Fruit fly (Drosophila melanogaster) whole organism, embryonic: ENCODE data around the gene kkv.
A peak's percentile ranks its signal among the peaks of the same experiment; 100 is the strongest.

ENCODE experiments used
- Atf3 ChIP-seq: fragments of 200-800 bp; sonication (Bioruptor generic); optimal IDR thresholded peaks from 3 replicates; lab custom pipeline; 2016; ENCODE audit warnings: missing biosample characterization, missing genetic modification characterization
- Atf6 ChIP-seq: fragments of 200-800 bp; sonication (Bioruptor generic); IDR thresholded peaks from 2 replicates; pipeline ENCODE4 v1.3.6; 2022; ENCODE audit warnings: missing biosample characterization, missing genetic modification characterization
- BtbVII ChIP-seq: fragments of 200-800 bp; sonication (Bioruptor generic); optimal IDR thresholded peaks from 3 replicates; lab custom pipeline; 2017; ENCODE audit warnings: missing biosample characterization, mild to moderate bottlenecking, missing genetic modification characterization
- CG10321 ChIP-seq: fragments of 200-800 bp; sonication (Bioruptor generic); IDR thresholded peaks from 2 replicates; pipeline ENCODE4 v1.3.6; 2022; ENCODE audit warnings: missing biosample characterization, missing genetic modification characterization
- CG11085 ChIP-seq: fragments of 200-800 bp; sonication (Bioruptor generic); IDR thresholded peaks from 2 replicates; pipeline ENCODE4 v1.3.6; 2022; ENCODE audit warnings: missing biosample characterization, missing genetic modification characterization
- CG11093 ChIP-seq: fragments of 200-800 bp; sonication (Bioruptor generic); IDR thresholded peaks from 3 replicates; pipeline ENCODE4 v1.3.6; 2022; ENCODE audit warnings: missing biosample characterization, missing genetic modification characterization
- CG11560 ChIP-seq: fragments of 200-800 bp; sonication (Bioruptor generic); IDR thresholded peaks from 3 replicates; pipeline ENCODE4 v1.3.6; 2022; ENCODE audit warnings: missing biosample characterization, missing genetic modification characterization
- CG12104 ChIP-seq: fragments of 200-800 bp; sonication (Bioruptor generic); optimal IDR thresholded peaks from 3 replicates; lab custom pipeline; 2016; ENCODE audit warnings: missing biosample characterization, missing genetic modification characterization
- CG12236 ChIP-seq: fragments of 200-800 bp; sonication (Bioruptor generic); optimal IDR thresholded peaks from 2 replicates; lab custom pipeline; 2016; ENCODE audit warnings: missing biosample characterization, missing genetic modification characterization
- CG12942 ChIP-seq: fragments of 200-800 bp; sonication (Bioruptor generic); optimal IDR thresholded peaks from 3 replicates; lab custom pipeline; 2016; ENCODE audit warnings: missing biosample characterization, missing genetic modification characterization
- CG14441 ChIP-seq: fragments of 200-800 bp; sonication (Bioruptor generic); IDR thresholded peaks from 2 replicates; pipeline ENCODE4 v1.3.6; 2022; ENCODE audit warnings: missing biosample characterization, missing genetic modification characterization
- CG15011 ChIP-seq: fragments of 200-800 bp; sonication (Bioruptor generic); optimal IDR thresholded peaks from 3 replicates; lab custom pipeline; 2018; ENCODE audit warnings: missing biosample characterization, mild to moderate bottlenecking, missing genetic modification characterization
- CG1603 ChIP-seq: fragments of 200-800 bp; sonication (Bioruptor generic); optimal IDR thresholded peaks from 2 replicates; lab custom pipeline; 2019; ENCODE audit warnings: missing biosample characterization, mild to moderate bottlenecking, missing genetic modification characterization, moderate library complexity
- CG2129 ChIP-seq: fragments of 200-800 bp; sonication (Bioruptor generic); IDR thresholded peaks from 2 replicates; pipeline ENCODE4 v1.3.6; 2022; ENCODE audit warnings: missing biosample characterization, missing genetic modification characterization; ENCODE audit not compliant: partially characterized antibody
- CG34422 ChIP-seq: fragments of 200-800 bp; sonication (Bioruptor generic); IDR thresholded peaks from 3 replicates; pipeline ENCODE4 v1.3.6; 2022; ENCODE audit warnings: missing biosample characterization, missing genetic modification characterization
- CG4707 ChIP-seq: fragments of 200-800 bp; sonication (Bioruptor generic); optimal IDR thresholded peaks from 2 replicates; lab custom pipeline; 2018; ENCODE audit warnings: missing biosample characterization, mild to moderate bottlenecking, missing genetic modification characterization, moderate library complexity
- CG4854 ChIP-seq: fragments of 200-800 bp; sonication (Bioruptor generic); optimal IDR thresholded peaks from 2 replicates; lab custom pipeline; 2016; ENCODE audit warnings: missing biosample characterization, missing genetic modification characterization, inconsistent platforms
- CG5953 ChIP-seq: fragments of 200-800 bp; sonication (Bioruptor generic); IDR thresholded peaks from 2 replicates; pipeline ENCODE4 v1.3.6; 2022; ENCODE audit warnings: missing biosample characterization, missing genetic modification characterization
- CG6254 ChIP-seq: fragments of 200-800 bp; sonication (Bioruptor generic); optimal IDR thresholded peaks from 3 replicates; lab custom pipeline; 2017; ENCODE audit warnings: mild to moderate bottlenecking, missing biosample characterization, missing genetic modification reagents, missing genetic modification characterization
- CG7987 ChIP-seq: fragments of 200-800 bp; sonication (Bioruptor generic); optimal IDR thresholded peaks from 2 replicates; lab custom pipeline; 2018; ENCODE audit warnings: missing biosample characterization, mild to moderate bottlenecking, missing genetic modification characterization, moderate library complexity
- CG8281 ChIP-seq: fragments of 200-800 bp; sonication (Bioruptor generic); optimal IDR thresholded peaks from 2 replicates; lab custom pipeline; 2018; ENCODE audit warnings: missing biosample characterization, mild to moderate bottlenecking, missing genetic modification characterization, moderate library complexity
- Drgx ChIP-seq: fragments of 200-800 bp; sonication (Bioruptor generic); IDR thresholded peaks from 2 replicates; pipeline ENCODE4 v1.3.6; 2022; ENCODE audit warnings: missing biosample characterization, missing genetic modification characterization
- Fer1 ChIP-seq: fragments of 200-800 bp; sonication (Bioruptor generic); optimal IDR thresholded peaks from 2 replicates; lab custom pipeline; 2017; ENCODE audit warnings: missing biosample characterization, mild to moderate bottlenecking, missing genetic modification characterization
- Fer2 ChIP-seq: fragments of 200-800 bp; sonication (Bioruptor generic); optimal IDR thresholded peaks from 2 replicates; lab custom pipeline; 2018; ENCODE audit warnings: missing biosample characterization, mild to moderate bottlenecking, missing genetic modification characterization, moderate library complexity
- Gsc ChIP-seq: fragments of 200-800 bp; sonication (Bioruptor generic); IDR thresholded peaks from 2 replicates; pipeline ENCODE4 v1.3.6; 2022; ENCODE audit warnings: missing biosample characterization, missing genetic modification characterization
- HmgD ChIP-seq: fragments of 200-800 bp; sonication (Bioruptor generic); optimal IDR thresholded peaks from 3 replicates; lab custom pipeline; 2016; ENCODE audit warnings: missing biosample characterization, missing genetic modification characterization
- Hr39 ChIP-seq: fragments of >200 bp; optimal IDR thresholded peaks from 2 replicates; lab custom pipeline; 2017
- MBD-R2 ChIP-seq: fragments of 200-800 bp; sonication (Bioruptor generic); IDR thresholded peaks from 2 replicates; pipeline ENCODE4 v1.3.6; 2022; ENCODE audit warnings: missing biosample characterization, missing genetic modification characterization
- NfI ChIP-seq: fragments of 200-800 bp; sonication (Bioruptor generic); optimal IDR thresholded peaks from 3 replicates; lab custom pipeline; 2018; ENCODE audit warnings: missing biosample characterization, mild to moderate bottlenecking, missing genetic modification characterization, moderate library complexity
- Opbp ChIP-seq: fragments of 200-800 bp; sonication (Bioruptor generic); IDR thresholded peaks from 3 replicates; pipeline ENCODE4 v1.3.6; 2022; ENCODE audit warnings: missing biosample characterization, missing genetic modification characterization; ENCODE audit not compliant: partially characterized antibody
- Scr ChIP-seq: fragments of 200-800 bp; sonication (Bioruptor generic); IDR thresholded peaks from 2 replicates; pipeline ENCODE4 v1.3.6; 2022; ENCODE audit warnings: missing biosample characterization, missing genetic modification characterization; ENCODE audit not compliant: partially characterized antibody
- Sin3A ChIP-seq: fragments of >200 bp; optimal IDR thresholded peaks from 2 replicates; lab custom pipeline; 2018
- Sox102F ChIP-seq: fragments of 200-800 bp; sonication (Bioruptor generic); optimal IDR thresholded peaks from 2 replicates; lab custom pipeline; 2018; ENCODE audit warnings: missing biosample characterization, mild to moderate bottlenecking, missing genetic modification characterization, moderate library complexity
- Ssrp ChIP-seq: fragments of 200-800 bp; sonication (Bioruptor generic); optimal IDR thresholded peaks from 2 replicates; lab custom pipeline; 2018; ENCODE audit warnings: missing biosample characterization, mild to moderate bottlenecking, missing genetic modification characterization, moderate library complexity
- Taf1 ChIP-seq: fragments of 200-800 bp; sonication (Bioruptor generic); IDR thresholded peaks from 2 replicates; pipeline ENCODE4 v1.3.6; 2022; ENCODE audit warnings: missing biosample characterization, missing genetic modification characterization
- Vsx1 ChIP-seq: fragments of 200-800 bp; sonication (Bioruptor generic); optimal IDR thresholded peaks from 2 replicates; lab custom pipeline; 2017; ENCODE audit warnings: missing biosample characterization, mild to moderate bottlenecking, missing genetic modification characterization, missing genetic modification reagents
- Xbp1 ChIP-seq: fragments of 200-800 bp; sonication (Bioruptor generic); optimal IDR thresholded peaks from 3 replicates; lab custom pipeline; 2016; ENCODE audit warnings: missing biosample characterization, mild to moderate bottlenecking, missing genetic modification characterization
- bcd ChIP-seq: fragments of 200-800 bp; sonication (Bioruptor generic); optimal IDR thresholded peaks from 2 replicates; lab custom pipeline; 2017; ENCODE audit warnings: missing biosample characterization, mild to moderate bottlenecking, missing genetic modification characterization
- br ChIP-seq: fragments of >200 bp; optimal IDR thresholded peaks from 2 replicates; lab custom pipeline; 2017
- danr ChIP-seq: fragments of 200-800 bp; sonication (Bioruptor generic); IDR thresholded peaks from 2 replicates; pipeline ENCODE4 v1.3.6; 2022; ENCODE audit warnings: missing biosample characterization, missing genetic modification characterization
- dm ChIP-seq: fragments of 200-800 bp; sonication (Bioruptor generic); optimal IDR thresholded peaks from 3 replicates; lab custom pipeline; 2016; ENCODE audit warnings: missing biosample characterization, missing genetic modification characterization
- dpn ChIP-seq, 2 experiments: fragments of 200-800 bp; sonication (Bioruptor generic); optimal IDR thresholded peaks; 3 replicates each; lab custom pipeline; 2016; ENCODE audit warnings: missing biosample characterization in 2 of 2, missing genetic modification characterization in 2 of 2
- ems ChIP-seq: fragments of 200-800 bp; sonication (Bioruptor generic); optimal IDR thresholded peaks from 3 replicates; lab custom pipeline; 2016; ENCODE audit warnings: missing biosample characterization, missing genetic modification characterization
- eve ChIP-seq, 2 experiments: fragments of >200 bp; optimal IDR thresholded peaks; 2 replicates each; lab custom pipeline; 2017; ENCODE audit warnings: missing biosample characterization in 2 of 2, missing genetic modification characterization in 2 of 2
- fd102C ChIP-seq: fragments of 200-800 bp; sonication (Bioruptor generic); optimal IDR thresholded peaks from 2 replicates; lab custom pipeline; 2018; ENCODE audit warnings: missing biosample characterization, mild to moderate bottlenecking, missing genetic modification characterization, moderate library complexity
- fd64A ChIP-seq: fragments of 200-800 bp; sonication (Bioruptor generic); optimal IDR thresholded peaks from 3 replicates; lab custom pipeline; 2018; ENCODE audit warnings: missing biosample characterization, mild to moderate bottlenecking, missing genetic modification characterization
- gsb-n ChIP-seq: fragments of 200-800 bp; sonication (Bioruptor generic); optimal IDR thresholded peaks from 3 replicates; lab custom pipeline; 2018; ENCODE audit warnings: missing biosample characterization, mild to moderate bottlenecking, missing genetic modification characterization
- jigr1 ChIP-seq: fragments of 200-800 bp; sonication (Bioruptor generic); IDR thresholded peaks from 3 replicates; pipeline ENCODE4 v1.3.6; 2022; ENCODE audit warnings: missing biosample characterization, missing genetic modification characterization
- nau ChIP-seq: fragments of 200-800 bp; sonication (Bioruptor generic); optimal IDR thresholded peaks from 3 replicates; lab custom pipeline; 2017; ENCODE audit warnings: missing biosample characterization, mild to moderate bottlenecking, missing genetic modification characterization, missing genetic modification reagents
- otp ChIP-seq: fragments of 200-800 bp; sonication (Bioruptor generic); IDR thresholded peaks from 3 replicates; pipeline ENCODE4, ENCODE4 v1.3.6; 2022; ENCODE audit warnings: missing biosample characterization, missing genetic modification characterization
- unc-4 ChIP-seq: fragments of 200-800 bp; sonication (Bioruptor generic); IDR thresholded peaks from 2 replicates; pipeline ENCODE4 v1.3.6; 2022; ENCODE audit warnings: missing biosample characterization, missing genetic modification characterization; ENCODE audit not compliant: partially characterized antibody
- vnd ChIP-seq: fragments of 200-800 bp; sonication (Bioruptor generic); IDR thresholded peaks from 3 replicates; pipeline ENCODE4 v1.3.6; 2022; ENCODE audit warnings: missing biosample characterization, missing genetic modification characterization; ENCODE audit not compliant: partially characterized antibody

Gene kkv

DNA sequence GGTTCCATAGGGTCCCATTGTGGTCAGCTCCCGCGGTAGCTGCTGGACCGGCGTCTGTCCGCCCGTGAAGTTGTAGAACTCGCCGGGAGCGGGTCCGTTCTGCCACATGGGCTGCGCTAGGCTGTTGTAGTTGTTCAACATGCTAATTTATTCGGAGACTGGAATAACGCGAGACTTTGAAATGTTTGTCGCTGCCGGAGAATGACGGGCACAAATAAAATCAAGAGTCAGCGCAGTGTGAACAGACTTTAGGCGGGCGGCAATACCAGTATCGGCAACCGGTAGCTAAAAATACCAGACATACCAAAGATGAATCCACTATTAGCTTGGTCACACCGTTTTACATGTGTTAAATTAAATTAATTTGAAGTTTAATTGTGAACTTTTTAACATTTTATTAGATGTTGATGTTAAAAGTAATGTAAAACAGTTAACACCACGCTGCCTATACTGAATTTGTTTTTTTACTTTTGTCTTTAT lies 34.7 kb downstream of the kkv start, which contains the start of gene Prosbeta7 (continued):
- TF ChIP-seq Ssrp (tag; lab: Kevin White, UChicago) (no peak), HmgD (GFP tag; lab: Kevin White, UChicago) (no peak), CG8281 (tag; lab: Kevin White, UChicago) (no peak), CG11085 (GFP tag; lab: Robert Waterston, UW) (no peak), Fer2 (tag; lab: Kevin White, UChicago) (no peak), CG12104 (GFP tag; lab: Kevin White, UChicago) (no peak), otp (GFP tag; lab: Robert Waterston, UW) (no peak), CG5953 (GFP tag; lab: Robert Waterston, UW) (no peak), unc-4 (peak; percentile 67), NfI (GFP tag; lab: Kevin White, UChicago) (no peak), BtbVII (GFP tag; lab: Kevin White, UChicago) (no peak), CG4854 (GFP tag; lab: Kevin White, UChicago) (no peak), Atf3 (GFP tag; lab: Kevin White, UChicago) (no peak), CG12236 (GFP tag; lab: Kevin White, UChicago) (no peak), CG14441 (no peak), fd102C (no peak), CG34422 (peak; percentile 53; the same call in 1 of the 3 replicates), ems (GFP tag; lab: Kevin White, UChicago) (no peak), vnd (GFP tag; lab: Robert Waterston, UW) (peak; percentile 8; the same call in 1 of the 3 replicates), dpn (GFP tag; optimal IDR thresholded peaks at IDR 0.05; lab: Kevin White, UChicago) (no peak), Fer1 (no peak), Atf6 (GFP tag; lab: Robert Waterston, UW) (no peak), Sin3A (lab: Kevin White, UChicago) (peak; percentile 16), Hr39 (no peak), CG7987 (GFP tag; lab: Kevin White, UChicago) (no peak), MBD-R2 (GFP tag; lab: Robert Waterston, UW) (peak; percentile 86), CG11560 (tag; lab: Robert Waterston, UW) (no peak), dm (GFP tag; lab: Kevin White, UChicago) (peak; percentile 17), Opbp (GFP tag; lab: Robert Waterston, UW) (peak; percentile 79; the same call in 2 of the 3 replicates), CG15011 (GFP tag; lab: Kevin White, UChicago) (no peak), Scr (GFP tag; lab: Robert Waterston, UW) (peak; percentile 69), CG1603 (tag; lab: Kevin White, UChicago) (peak; percentile 68), Vsx1 (GFP tag; lab: Kevin White, UChicago) (peak; percentile 12), jigr1 (GFP tag; lab: Robert Waterston, UW) (no peak), CG10321 (no peak), CG2129 (GFP tag; lab: Robert Waterston, UW) (no peak), eve (GFP tag; optimal IDR thresholded peaks at IDR 0.05; lab: Kevin White, UChicago) (no peak), nau (GFP tag; lab: Kevin White, UChicago) (no peak), Sox102F (GFP tag; lab: Kevin White, UChicago) (no peak), CG11093 (GFP tag; lab: Robert Waterston, UW) (no peak), Drgx (GFP tag; lab: Robert Waterston, UW) (no peak), CG4707 (no peak), Taf1 (GFP tag; lab: Robert Waterston, UW) (no peak), Gsc (no peak), gsb-n (no peak), bcd (GFP tag; lab: Kevin White, UChicago) (no peak), CG6254 (no peak), CG12942 (GFP tag; lab: Kevin White, UChicago) (no peak), Xbp1 (GFP tag; lab: Kevin White, UChicago) (no peak), fd64A (no peak), danr (GFP tag; lab: Robert Waterston, UW) (no peak), br (lab: Kevin White, UChicago) (no peak)
